Fruit fly (Drosophila melanogaster): ENCODE results near the gene Uvrag.

Gene Uvrag

dm6 chr2L:13286456-13286855 lies at the start of gene Uvrag, which contains the start of gene Drep4 (continued):
- TF ChIP-seq Sox102F (GFP tag; optimal IDR thresholded peaks at IDR 0.05) (no peak), dsx (GFP tag; optimal IDR thresholded peaks at IDR 0.05; ENCODE audit: poor library complexity, severe bottlenecking) (no peak), CG4318 (GFP tag; optimal IDR thresholded peaks at IDR 0.05) (peak; percentile 54), CG7368 (GFP tag; optimal IDR thresholded peaks at IDR 0.05) (no peak), CG8119 (GFP tag; IDR thresholded peaks at IDR 0.05) (no peak; the same call in 1 of the 3 replicates), Lpt (GFP tag; optimal IDR thresholded peaks at IDR 0.05) (no peak), CG16779 (tag; optimal IDR thresholded peaks at IDR 0.05) (no peak)

dm6 chr2L:13239689-13240088 lies 46.9 kb upstream of the Uvrag start, which contains the start of gene Jhbp13:
Gene Jhbp13, plus strand, starts transcription at chr2L:13239989.
- TF ChIP-seq CG10669 (GFP tag; optimal IDR thresholded peaks at IDR 0.05), result no peak

- TF ChIP-seq Hr4 (GFP tag; optimal IDR thresholded peaks at IDR 0.05) (no peak), svp (GFP tag) (peak; percentile 17)
Measured at dm6 chr2L:13244759-13245308, 41.7 kb upstream of the Uvrag start.

dm6 chr2L:13245855-13246645 lies 40.5 kb upstream of the Uvrag start, which contains the start of gene CG16820:
Gene CG16820, plus strand, starts transcription at chr2L:13246232.
- TF ChIP-seq Sox102F (GFP tag; optimal IDR thresholded peaks at IDR 0.05) (no peak), pdm3 (GFP tag; optimal IDR thresholded peaks at IDR 0.05) (no peak), CG15336 (GFP tag; IDR thresholded peaks at IDR 0.05) (peak; percentile 80), acj6 (GFP tag; optimal IDR thresholded peaks at IDR 0.05) (no peak), Sox15 (GFP tag; optimal IDR thresholded peaks at IDR 0.05) (no peak), spab (GFP tag; optimal IDR thresholded peaks at IDR 0.05) (no peak), Eip78C (GFP tag) (peak; percentile 53), CG34406 (GFP tag; optimal IDR thresholded peaks at IDR 0.05) (no peak), CG6808 (GFP tag; optimal IDR thresholded peaks at IDR 0.05) (no peak), Met (GFP tag; optimal IDR thresholded peaks at IDR 0.05) (no peak), dac (GFP tag; optimal IDR thresholded peaks at IDR 0.05) (peak; percentile 15), Smox (GFP tag; optimal IDR thresholded peaks at IDR 0.05) (no peak), lz (GFP tag; optimal IDR thresholded peaks at IDR 0.05) (no peak), CG32006 (GFP tag; optimal IDR thresholded peaks at IDR 0.05) (no peak), esn (GFP tag; optimal IDR thresholded peaks at IDR 0.05) (no peak), CG6854 (GFP tag; optimal IDR thresholded peaks at IDR 0.05) (no peak), cyc (GFP tag; optimal IDR thresholded peaks at IDR 0.05) (no peak), CG11902 (GFP tag; optimal IDR thresholded peaks at IDR 0.05) (no peak), CG6163 (GFP tag; IDR thresholded peaks at IDR 0.05) (0 out of 3 replicates have a peak, but pooled peaks have one; percentile 50), fkh (GFP tag; optimal IDR thresholded peaks at IDR 0.05) (no peak), CG9139 (GFP tag; optimal IDR thresholded peaks at IDR 0.05) (no peak), achi (GFP tag; optimal IDR thresholded peaks at IDR 0.05) (no peak), svp (GFP tag) (no peak), CG3919 (GFP tag; optimal IDR thresholded peaks at IDR 0.05) (no peak), Hr39 (GFP tag; optimal IDR thresholded peaks at IDR 0.05) (no peak), CG1621 (tag; optimal IDR thresholded peaks at IDR 0.05) (no peak), net (GFP tag; optimal IDR thresholded peaks at IDR 0.05) (no peak), eg (GFP tag; IDR thresholded peaks at IDR 0.05) (peak; percentile 76; the same call in 2 of the 3 replicates), Ets21C (GFP tag; optimal IDR thresholded peaks at IDR 0.05) (no peak), CG8632 (GFP tag; optimal IDR thresholded peaks at IDR 0.05) (no peak), Sox14 (GFP tag; optimal IDR thresholded peaks at IDR 0.05) (no peak), CG10669 (GFP tag; optimal IDR thresholded peaks at IDR 0.05) (no peak), CG3032 (tag; optimal IDR thresholded peaks at IDR 0.05) (no peak), vri (GFP tag; optimal IDR thresholded peaks at IDR 0.05) (no peak), CG6792 (GFP tag; optimal IDR thresholded peaks at IDR 0.05) (no peak), Lpt (GFP tag; optimal IDR thresholded peaks at IDR 0.05) (peak; percentile 57), CG8319 (GFP tag; optimal IDR thresholded peaks at IDR 0.05) (no peak), salr (GFP tag; optimal IDR thresholded peaks at IDR 0.05) (no peak), CG8119 (GFP tag; IDR thresholded peaks at IDR 0.05) (peak; percentile 84), CG16779 (tag; optimal IDR thresholded peaks at IDR 0.05) (no peak)
